Worm (Caenorhabditis elegans) whole organism, dauer: ENCODE measurements around the gene ugt-13.

ENCODE experiments used
- unc-62 ChIP-seq: sonication (generic microtip); optimal IDR thresholded peaks from 2 replicates; lab custom pipeline; 2017; ENCODE audit warnings: missing biosample characterization, missing genetic modification reagents, missing genetic modification characterization

The ugt-13 gene

ce11 chrV:4932814-4933213 lies 24.1 kb downstream of the ugt-13 start, which contains the start of gene C02E7.10:
Gene C02E7.10, minus strand, starts transcription at chrV:4933045.
- TF ChIP-seq unc-62 (GFP tag; lab: Kevin White, UChicago) = no peak

- no peak for TF ChIP-seq unc-62 (GFP tag; lab: Kevin White, UChicago)
Observed at ce11 chrV:4933268-4933667, 24.6 kb downstream of the ugt-13 start.

- TF ChIP-seq unc-62 (GFP tag; lab: Kevin White, UChicago) = no peak
Observed at ce11 chrV:4934406-4934805, 25.7 kb downstream of the ugt-13 start, which contains the start of gene catp-2. Gene catp-2, plus strand, starts transcription at chrV:4934706.

ce11 chrV:4935096-4935495 lies 26.4 kb downstream of the ugt-13 start:
- no peak for TF ChIP-seq unc-62 (GFP tag; lab: Kevin White, UChicago)

- no peak for TF ChIP-seq unc-62 (GFP tag; lab: Kevin White, UChicago)
Observed at ce11 chrV:4937337-4937736, 28.7 kb downstream of the ugt-13 start.

ce11 chrV:4944219-4944618 lies 35.5 kb downstream of the ugt-13 start, which contains the start of gene str-211:
Gene str-211, minus strand, starts transcription at chrV:4944319.
- TF ChIP-seq unc-62 (GFP tag; lab: Kevin White, UChicago) = no peak

- no peak for TF ChIP-seq unc-62 (GFP tag; lab: Kevin White, UChicago)
Observed at ce11 chrV:4948635-4949034, 40.0 kb downstream of the ugt-13 start, which contains the start of gene str-209. Gene str-209, plus strand, starts transcription at chrV:4948935.

ce11 chrV:4951434-4951833 lies 42.8 kb downstream of the ugt-13 start, which contains the start of gene str-207:
Gene str-207, plus strand, starts transcription at chrV:4951734.
- TF ChIP-seq unc-62 (GFP tag; lab: Kevin White, UChicago) = no peak

ce11 chrV:4956529-4956928 lies 47.8 kb downstream of the ugt-13 start, which contains the start of gene str-208:
Gene str-208, plus strand, starts transcription at chrV:4956829.
- no peak for TF ChIP-seq unc-62 (GFP tag; lab: Kevin White, UChicago)

ce11 chrV:4957619-4958018 lies 48.9 kb downstream of the ugt-13 start:
- TF ChIP-seq unc-62 (GFP tag; lab: Kevin White, UChicago) = no peak

- no peak for TF ChIP-seq unc-62 (GFP tag; lab: Kevin White, UChicago)
Observed at ce11 chrV:4960686-4961085, 52.0 kb downstream of the ugt-13 start.
